Fruit fly (Drosophila melanogaster) whole organism, larva: ENCODE measurements around the gene CG33557.

ENCODE experiments used
- noc ChIP-seq: fragments of 200-800 bp; sonication (Bioruptor generic); optimal IDR thresholded peaks from 3 replicates; lab custom pipeline; 2019; ENCODE audit warnings: missing biosample characterization, mild to moderate bottlenecking, missing genetic modification characterization, moderate library complexity

Gene CG33557

dm6 chrX:10008576-10009260, at the start of gene CG33557:
Gene CG33557 (plus strand): TSS chrX:10009210.
- no peak for TF ChIP-seq noc (tag; lab: Kevin White, UChicago)

DNA sequence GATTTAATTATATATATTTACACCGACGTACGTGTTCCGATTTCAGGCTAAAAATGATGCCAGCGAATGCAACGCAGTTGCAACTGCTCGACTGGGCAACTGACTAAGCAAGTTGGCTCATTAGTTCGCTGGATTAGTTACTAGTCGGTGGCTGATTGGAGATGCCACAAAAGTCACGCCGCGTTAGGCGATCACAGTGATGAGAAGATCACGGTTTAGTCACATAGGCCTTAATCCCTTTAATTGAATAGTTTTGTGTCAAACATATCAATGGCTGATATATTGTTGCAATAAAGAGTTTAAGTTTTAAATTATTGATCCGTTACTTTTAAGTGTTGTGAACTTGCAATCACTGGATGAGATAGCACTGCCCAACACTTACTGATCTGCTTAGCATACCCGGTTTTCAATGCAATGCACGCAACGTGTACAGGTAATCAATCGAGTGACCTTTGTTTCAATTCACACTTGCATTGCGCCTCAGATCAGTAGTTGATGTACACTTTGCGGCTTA, 44.2 kb upstream of the CG33557 start, which contains the start of the genes CG1791 and CG1889:
Gene CG1791 (minus strand): TSS at position 101 of the 514 bp plus-strand sequence.
Gene CG1889 (plus strand): TSS at position 464 of the 514 bp plus-strand sequence.
- no peak for TF ChIP-seq noc (tag; lab: Kevin White, UChicago)

DNA sequence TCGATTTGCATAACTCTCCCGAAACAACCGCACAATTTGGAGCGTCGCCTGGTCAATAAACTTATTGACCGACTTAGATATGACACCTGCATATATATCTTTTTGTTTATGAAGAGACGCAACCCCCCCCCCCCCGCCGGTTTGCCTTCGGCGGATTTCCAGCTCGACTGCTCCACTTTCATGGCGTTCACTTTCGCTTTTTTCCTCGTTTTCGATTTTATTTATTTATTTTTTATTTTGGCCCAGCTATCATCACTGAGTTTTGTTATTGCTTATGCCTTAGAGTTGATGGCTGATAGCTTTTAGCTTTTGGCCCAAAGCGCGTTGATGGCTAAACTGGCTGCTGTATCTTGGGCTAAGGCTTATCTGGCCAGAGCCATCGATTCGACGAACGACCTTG, 33.0 kb upstream of the CG33557 start:
- TF ChIP-seq noc (tag; lab: Kevin White, UChicago), result no peak

dm6 chrX:9977305-9977704, 31.7 kb upstream of the CG33557 start, which contains the start of gene CG43386:
Gene CG43386 (minus strand): TSS chrX:9977405.
- no peak for TF ChIP-seq noc (tag; lab: Kevin White, UChicago)

dm6 chrX:9980464-9980863, 28.5 kb upstream of the CG33557 start, which contains the start of gene CG15252:
Gene CG15252 (minus strand): TSS chrX:9980564.
- TF ChIP-seq noc (tag; lab: Kevin White, UChicago), result no peak

DNA sequence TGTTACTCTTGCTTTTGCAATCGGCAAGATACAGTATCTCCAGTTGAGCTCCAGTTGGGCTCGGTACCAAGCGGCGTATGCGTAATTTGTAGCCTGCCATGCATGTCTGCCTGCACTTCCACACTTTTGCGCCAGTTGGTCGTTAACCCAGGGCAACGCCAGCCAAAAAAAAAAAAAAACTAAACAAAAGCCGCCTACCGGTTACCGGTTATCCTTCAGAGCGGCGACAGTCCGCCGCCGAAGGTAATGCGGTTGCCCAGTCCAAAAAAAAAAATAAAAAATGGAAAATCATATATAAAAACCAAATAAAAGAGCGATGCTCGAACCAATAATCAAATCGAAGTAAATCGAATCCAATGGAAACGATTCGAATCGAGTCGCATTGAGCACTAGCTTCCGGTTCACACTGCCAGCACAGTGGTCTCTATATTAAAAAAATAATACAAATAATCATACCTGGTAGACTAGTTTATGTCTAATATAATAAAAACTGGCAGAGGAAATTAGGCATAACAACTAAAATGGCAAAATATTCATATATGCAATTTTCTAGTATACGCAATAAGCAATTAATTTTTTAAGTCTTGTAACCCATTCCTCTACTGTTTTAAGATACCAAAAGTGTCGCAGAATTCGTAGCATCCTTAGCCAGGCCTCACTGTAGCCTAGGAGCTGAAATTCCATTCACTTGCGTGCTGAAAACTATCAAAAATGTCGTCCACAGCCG, 21.5 kb upstream of the CG33557 start:
- TF ChIP-seq noc (tag; lab: Kevin White, UChicago), result no peak

dm6 chrX:9989154-9989787, 19.7 kb upstream of the CG33557 start, which contains the start of gene CG32694:
Gene CG32694 (plus strand): TSS chrX:9989690.
- TF ChIP-seq noc (tag; lab: Kevin White, UChicago), result no peak

DNA sequence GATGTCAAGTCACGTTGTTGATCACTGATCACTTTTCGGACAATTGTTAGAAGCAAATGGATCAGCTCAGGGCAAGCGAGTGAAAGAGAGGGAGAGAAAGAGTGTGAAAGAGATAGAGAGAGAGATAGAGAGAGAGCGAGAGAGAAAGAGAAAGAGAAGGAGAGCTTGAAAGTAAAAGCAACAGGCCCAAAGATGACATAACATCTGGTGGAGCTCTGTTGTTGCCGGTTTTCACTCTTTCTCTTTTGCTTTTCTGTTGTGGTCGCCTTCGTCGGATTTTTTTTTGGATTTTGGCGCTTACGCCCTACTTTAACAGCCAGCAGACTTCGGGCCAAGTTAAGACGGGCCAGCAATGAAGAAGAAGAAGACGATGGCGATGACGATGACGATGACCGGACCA, 18.0 kb upstream of the CG33557 start:
- no peak for TF ChIP-seq noc (tag; lab: Kevin White, UChicago)

- no peak for TF ChIP-seq noc (tag; lab: Kevin White, UChicago)
These were observed 16.1 kb upstream of the CG33557 start for dm6 chrX:9992934-9993333.

dm6 chrX:9993427-9994218, 15.4 kb upstream of the CG33557 start:
- TF ChIP-seq noc (tag; lab: Kevin White, UChicago), result no peak

- no peak for TF ChIP-seq noc (tag; lab: Kevin White, UChicago)
These were observed 994 bp downstream of the CG33557 start, which contains the start of gene Dna2 for dm6 chrX:10009794-10010614. Gene Dna2 (plus strand): TSS chrX:10010481.

DNA sequence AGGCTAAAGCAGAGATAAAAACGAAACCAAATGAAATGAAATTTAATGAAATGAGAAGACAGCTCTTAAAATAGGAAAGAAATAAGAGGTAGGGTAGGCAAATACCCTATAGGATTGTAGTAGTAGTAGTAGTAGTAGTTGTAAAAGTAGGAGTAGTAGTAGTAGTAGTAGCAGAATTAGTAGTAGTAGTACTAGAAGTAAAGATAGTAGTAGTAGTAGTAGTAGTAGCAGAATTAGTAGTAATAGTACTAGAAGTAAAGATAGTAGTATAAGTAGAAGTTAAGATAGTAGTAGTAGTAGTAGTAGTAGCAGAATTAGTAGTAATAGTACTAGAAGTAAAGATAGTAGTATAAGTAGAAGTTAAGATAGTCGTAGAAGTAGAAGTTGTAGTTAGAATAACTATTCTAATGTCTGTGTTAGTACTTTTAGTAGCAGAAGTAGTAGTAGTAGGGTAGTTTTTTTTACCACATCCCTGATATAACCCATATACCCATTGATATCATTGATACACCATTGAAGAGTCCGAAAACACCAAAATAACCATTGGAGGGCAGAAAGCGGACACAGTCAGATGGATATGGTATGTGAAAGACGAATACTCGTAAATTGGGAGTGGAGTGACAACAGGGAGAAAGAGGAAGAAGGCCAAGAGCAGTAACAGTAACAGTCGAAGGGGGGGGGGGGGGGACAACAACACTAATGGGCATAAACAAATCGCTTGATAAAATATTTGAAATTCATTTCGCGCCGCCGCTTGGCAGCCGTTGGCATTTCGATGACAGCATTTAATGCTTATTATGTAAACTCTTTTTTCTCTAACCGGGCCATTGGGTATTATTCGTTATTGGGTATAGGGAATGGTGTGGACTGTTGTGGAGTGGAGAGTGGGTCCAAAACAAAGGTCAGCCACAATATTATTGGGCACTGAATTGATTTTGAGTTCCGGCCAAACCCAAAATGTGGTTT, 6.0 kb downstream of the CG33557 start:
- TF ChIP-seq noc (tag; lab: Kevin White, UChicago), result no peak

DNA sequence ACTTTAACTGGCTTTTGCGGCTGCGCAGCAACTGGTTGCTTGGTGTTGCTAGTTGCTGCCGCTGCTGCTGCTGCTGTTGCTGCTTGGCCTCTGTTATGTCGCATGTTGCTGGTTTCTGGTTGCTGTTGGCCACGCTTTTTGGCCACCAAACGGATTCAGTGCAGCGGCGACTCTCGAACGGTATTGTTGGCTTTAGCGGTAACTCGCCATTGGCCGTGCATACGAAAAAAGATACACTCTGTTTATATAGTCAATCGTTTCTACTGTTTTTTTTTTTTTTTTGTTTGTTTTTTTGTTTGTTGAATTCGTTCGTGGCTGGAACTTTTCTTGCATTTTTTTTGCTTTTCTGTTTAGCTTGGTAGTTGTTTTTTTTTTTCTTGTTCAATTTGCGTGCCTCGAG, 7.7 kb downstream of the CG33557 start, which contains the start of gene Cht6:
Gene Cht6 (plus strand): TSS at position 122 of the 400 bp plus-strand sequence.
- no peak for TF ChIP-seq noc (tag; lab: Kevin White, UChicago)
